Worm (Caenorhabditis elegans) whole organism, L1 larva: ENCODE results near the gene T01C8.2.
A peak's percentile ranks its signal among the peaks of the same experiment; 100 is the strongest.

ENCODE experiments used
- C16A3.4 ChIP-seq: fragments of 150-350 bp; optimal IDR thresholded peaks from 2 replicates; lab custom pipeline; 2014; ENCODE audit warnings: missing biosample characterization, missing genetic modification characterization
- C34B4.2 ChIP-seq: sonication (generic microtip); optimal IDR thresholded peaks from 2 replicates; lab custom pipeline; 2017; ENCODE audit warnings: mild to moderate bottlenecking, missing genetic modification characterization, missing compliant biosample characterization
- F16B12.6 ChIP-seq: fragments of 150-350 bp; optimal IDR thresholded peaks from 2 replicates; lab custom pipeline; 2014; ENCODE audit warnings: missing biosample characterization, missing genetic modification characterization
- Y116A8C.19 ChIP-seq: sonication (generic microtip); optimal IDR thresholded peaks from 2 replicates; lab custom pipeline; 2016; ENCODE audit warnings: missing compliant biosample characterization, missing genetic modification characterization, borderline replicate concordance
- aha-1 ChIP-seq: fragments of 150-350 bp; optimal IDR thresholded peaks from 2 replicates; lab custom pipeline; 2014; ENCODE audit warnings: missing biosample characterization, missing genetic modification characterization
- alr-1 ChIP-seq: fragments of 200-800 bp; sonication (Bioruptor generic); optimal IDR thresholded peaks from 2 replicates; lab custom pipeline; 2018; ENCODE audit warnings: borderline replicate concordance, mild to moderate bottlenecking, missing genetic modification characterization, missing compliant biosample characterization
- ama-1 ChIP-seq: fragments of 150-350 bp; optimal IDR thresholded peaks from 2 replicates; lab custom pipeline; 2014
- ceh-8 ChIP-seq: fragments of 200-800 bp; sonication (Bioruptor generic); optimal IDR thresholded peaks from 2 replicates; lab custom pipeline; 2018; ENCODE audit warnings: mild to moderate bottlenecking, missing genetic modification characterization, moderate library complexity, missing compliant biosample characterization
- ces-1 ChIP-seq: fragments of 150-350 bp; optimal IDR thresholded peaks from 2 replicates; lab custom pipeline; 2014; ENCODE audit warnings: missing biosample characterization, missing genetic modification reagents, missing genetic modification characterization
- dsc-1 ChIP-seq: sonication (generic microtip); optimal IDR thresholded peaks from 2 replicates; lab custom pipeline; 2016; ENCODE audit warnings: mild to moderate bottlenecking, missing genetic modification characterization, missing compliant biosample characterization
- efl-1 ChIP-seq, 4 experiments: fragments of 150-350 bp; optimal IDR thresholded peaks in 3 of 4; peaks in 1 of 4; 1 replicate in 1 of 4; 2 replicates in 3 of 4; lab custom pipeline; 2014; ENCODE audit warnings: missing biosample characterization in 2 of 4, missing genetic modification characterization in 2 of 4, missing genetic modification reagents in 2 of 4
- efl-3 ChIP-seq: fragments of 200-800 bp; sonication (Bioruptor generic); optimal IDR thresholded peaks from 2 replicates; lab custom pipeline; 2018; ENCODE audit warnings: mild to moderate bottlenecking, missing genetic modification characterization, missing compliant biosample characterization
- egl-13 ChIP-seq: sonication (generic microtip); optimal IDR thresholded peaks from 2 replicates; lab custom pipeline; 2016; ENCODE audit warnings: missing genotype, missing genetic modification reagents, missing genetic modification characterization, missing compliant biosample characterization
- egl-27 ChIP-seq, 2 experiments: fragments of 150-350 bp in 1 of 2; sonication (generic microtip); optimal IDR thresholded peaks; 3 replicates each; lab custom pipeline; 2017 to 2018; ENCODE audit warnings: missing biosample characterization in 2 of 2, missing genetic modification characterization in 2 of 2, missing genetic modification reagents in 2 of 2
- elt-2 ChIP-seq: sonication (generic microtip); optimal IDR thresholded peaks from 2 replicates; lab custom pipeline; 2016; ENCODE audit warnings: missing genetic modification characterization, mild to moderate bottlenecking, inconsistent platforms, missing compliant biosample characterization, missing genetic modification reagents
- elt-3 ChIP-seq, 6 experiments: fragments of 150-350 bp in 1 of 6; sonication (generic microtip); optimal IDR thresholded peaks; 2 replicates each; lab custom pipeline; 2017 to 2018; ENCODE audit warnings: missing biosample characterization in 6 of 6, missing genetic modification characterization in 6 of 6, inconsistent platforms in 1 of 6
- ets-5 ChIP-seq: fragments of 200-800 bp; sonication (Bioruptor generic); IDR thresholded peaks from 2 replicates; pipeline ENCODE4 v1.3.6; 2022; ENCODE audit warnings: missing genetic modification characterization, missing compliant biosample characterization
- fkh-4 ChIP-seq: sonication (generic microtip); optimal IDR thresholded peaks from 2 replicates; lab custom pipeline; 2016; ENCODE audit warnings: missing compliant biosample characterization, missing genetic modification characterization, borderline replicate concordance
- fos-1 ChIP-seq: fragments of 150-350 bp; optimal IDR thresholded peaks from 2 replicates; lab custom pipeline; 2014; ENCODE audit warnings: missing biosample characterization, missing genetic modification characterization
- grh-1 ChIP-seq: fragments of 200-800 bp; sonication (Bioruptor generic); IDR thresholded peaks from 2 replicates; pipeline ENCODE4 v1.3.6; 2022; ENCODE audit warnings: missing genetic modification reagents, missing genetic modification characterization, missing compliant biosample characterization
- hlh-17 ChIP-seq: fragments of 200-800 bp; sonication (Bioruptor generic); optimal IDR thresholded peaks from 2 replicates; lab custom pipeline; 2018; ENCODE audit warnings: missing genetic modification characterization, mild to moderate bottlenecking, missing compliant biosample characterization, moderate library complexity, borderline replicate concordance
- hlh-4 ChIP-seq: sonication (generic microtip); optimal IDR thresholded peaks from 2 replicates; lab custom pipeline; 2016; ENCODE audit warnings: mild to moderate bottlenecking, missing genetic modification characterization, missing compliant biosample characterization
- irx-1 ChIP-seq: sonication (generic microtip); optimal IDR thresholded peaks from 2 replicates; lab custom pipeline; 2016; ENCODE audit warnings: missing genetic modification characterization, missing compliant biosample characterization
- isw-1 ChIP-seq: fragments of 200-800 bp; sonication (Bioruptor generic); IDR thresholded peaks from 2 replicates; pipeline ENCODE4 v1.3.6; 2022; ENCODE audit warnings: missing genetic modification characterization, missing compliant biosample characterization
- lin-14 ChIP-seq: fragments of 200-800 bp; sonication (Bioruptor generic); optimal IDR thresholded peaks from 2 replicates; lab custom pipeline; 2018; ENCODE audit warnings: mild to moderate bottlenecking, missing genetic modification characterization, moderate library complexity, missing compliant biosample characterization
- lsy-2 ChIP-seq, 2 experiments: fragments of 150-350 bp; optimal IDR thresholded peaks; 2 replicates each; lab custom pipeline; 2014; ENCODE audit warnings: missing biosample characterization in 2 of 2, missing genetic modification characterization in 2 of 2
- mab-9 ChIP-seq: fragments of 200-800 bp; sonication (Bioruptor generic); IDR thresholded peaks from 2 replicates; pipeline ENCODE4 v1.3.6; 2022; ENCODE audit warnings: missing genetic modification reagents, missing genetic modification characterization, missing compliant biosample characterization
- mef-2 ChIP-seq: fragments of 150-350 bp; optimal IDR thresholded peaks from 2 replicates; lab custom pipeline; 2014; ENCODE audit warnings: missing biosample characterization, missing genetic modification characterization
- mep-1 ChIP-seq: fragments of 150-350 bp; optimal IDR thresholded peaks from 2 replicates; lab custom pipeline; 2014; ENCODE audit warnings: missing biosample characterization, missing genetic modification characterization
- nhr-11 ChIP-seq: fragments of 150-350 bp; optimal IDR thresholded peaks from 2 replicates; lab custom pipeline; 2014; ENCODE audit warnings: missing biosample characterization, missing genetic modification characterization
- nhr-12 ChIP-seq: sonication (generic microtip); optimal IDR thresholded peaks from 2 replicates; lab custom pipeline; 2017; ENCODE audit warnings: missing biosample characterization, missing genetic modification characterization
- nhr-19 ChIP-seq: fragments of 200-800 bp; sonication (Bioruptor generic); conservative IDR thresholded peaks from 2 replicates; pipeline ENCODE4 v1.3.6; 2022; ENCODE audit warnings: missing genetic modification characterization, missing compliant biosample characterization
- nhr-20 ChIP-seq: sonication (generic microtip); optimal IDR thresholded peaks from 2 replicates; lab custom pipeline; 2016; ENCODE audit warnings: mild to moderate bottlenecking, missing genetic modification characterization, missing compliant biosample characterization
- nhr-237 ChIP-seq: fragments of 150-350 bp; optimal IDR thresholded peaks from 2 replicates; lab custom pipeline; 2014; ENCODE audit warnings: missing biosample characterization, missing genetic modification characterization
- nhr-71 ChIP-seq: sonication (generic microtip); optimal IDR thresholded peaks from 2 replicates; lab custom pipeline; 2016; ENCODE audit warnings: mild to moderate bottlenecking, missing genetic modification characterization, moderate library complexity, missing compliant biosample characterization
- nhr-85 ChIP-seq: sonication (generic microtip); peaks from one replicate; lab custom pipeline; 2016; ENCODE audit warnings: missing genetic modification characterization, inconsistent platforms, missing compliant biosample characterization
- nhr-90 ChIP-seq: sonication (generic microtip); optimal IDR thresholded peaks from 2 replicates; lab custom pipeline; 2016; ENCODE audit warnings: mild to moderate bottlenecking, missing genetic modification characterization, missing compliant biosample characterization; ENCODE audit not compliant: poor library complexity
- pax-3 ChIP-seq: fragments of 200-800 bp; sonication (Bioruptor generic); optimal IDR thresholded peaks from 2 replicates; lab custom pipeline; 2018; ENCODE audit warnings: mild to moderate bottlenecking, missing genetic modification characterization, moderate library complexity, missing compliant biosample characterization
- pqm-1 ChIP-seq: sonication (generic microtip); optimal IDR thresholded peaks from 3 replicates; lab custom pipeline; 2017; ENCODE audit warnings: missing biosample characterization, missing genetic modification characterization
- rnt-1 ChIP-seq: sonication (generic microtip); optimal IDR thresholded peaks from 2 replicates; lab custom pipeline; 2016; ENCODE audit warnings: mild to moderate bottlenecking, missing genetic modification characterization, moderate library complexity, missing compliant biosample characterization
- skn-1 ChIP-seq: fragments of 150-350 bp; optimal IDR thresholded peaks from 2 replicates; lab custom pipeline; 2014; ENCODE audit warnings: missing biosample characterization, missing genetic modification characterization
- snpc-4 ChIP-seq: fragments of 150-350 bp; optimal IDR thresholded peaks from 2 replicates; lab custom pipeline; 2014; ENCODE audit warnings: missing biosample characterization, missing genetic modification characterization
- snu-23 ChIP-seq: sonication (generic microtip); optimal IDR thresholded peaks from 2 replicates; lab custom pipeline; 2016; ENCODE audit warnings: missing genetic modification characterization, missing compliant biosample characterization
- sox-4 ChIP-seq: sonication (generic microtip); optimal IDR thresholded peaks from 2 replicates; lab custom pipeline; 2016; ENCODE audit warnings: missing genetic modification characterization, missing compliant biosample characterization
- swsn-7 ChIP-seq: sonication (generic microtip); optimal IDR thresholded peaks from 2 replicates; lab custom pipeline; 2016; ENCODE audit warnings: missing genetic modification characterization, missing compliant biosample characterization
- unc-86 ChIP-seq: sonication (generic microtip); optimal IDR thresholded peaks from 2 replicates; lab custom pipeline; 2016; ENCODE audit warnings: missing genetic modification characterization, missing compliant biosample characterization
- vab-15 ChIP-seq: sonication (generic microtip); optimal IDR thresholded peaks from 2 replicates; lab custom pipeline; 2017; ENCODE audit warnings: missing genotype, mild to moderate bottlenecking, missing genetic modification characterization, missing compliant biosample characterization
- zag-1 ChIP-seq: fragments of 150-350 bp; optimal IDR thresholded peaks from 2 replicates; lab custom pipeline; 2014; ENCODE audit warnings: missing biosample characterization, missing genetic modification characterization
- zip-4 ChIP-seq: fragments of 200-800 bp; sonication (Bioruptor generic); optimal IDR thresholded peaks from 2 replicates; lab custom pipeline; 2018; ENCODE audit warnings: mild to moderate bottlenecking, missing genetic modification characterization, moderate library complexity, missing compliant biosample characterization
- ztf-4 ChIP-seq: fragments of 150-350 bp; optimal IDR thresholded peaks from 2 replicates; lab custom pipeline; 2014; ENCODE audit warnings: missing biosample characterization, missing genetic modification characterization

T01C8.2 gene

ce11 chrX:16795978-16796377 is 9.7 kb downstream of the T01C8.2 start, which contains the start of gene aak-2:
Gene aak-2, plus strand, starts transcription at chrX:16796087.
- TF ChIP-seq lin-14 (GFP tag; lab: Kevin White, UChicago) (peak; percentile 33), nhr-85 (peak; percentile 76), pax-3 (tag; lab: Kevin White, UChicago) (no peak)

- TF ChIP-seq ces-1 (GFP tag; lab: Kevin White, UChicago) = no peak
- TF ChIP-seq mep-1 = peak; percentile 92
- no peak for TF ChIP-seq hlh-17 (GFP tag; lab: Kevin White, UChicago)
- TF ChIP-seq zip-4 (GFP tag; lab: Kevin White, UChicago) = peak; percentile 46
- peak; percentile 34 for TF ChIP-seq ama-1
- TF ChIP-seq C34B4.2 = no peak
- TF ChIP-seq pqm-1 = no peak
- peak; percentile 93 for TF ChIP-seq ztf-4 (tag; lab: Kevin White, UChicago)
- peak; percentile 86 for TF ChIP-seq dsc-1 (tag; lab: Kevin White, UChicago)
- peak; percentile 66 for TF ChIP-seq nhr-237 (tag; lab: Kevin White, UChicago)
- peak; percentile 96 for TF ChIP-seq nhr-85
- TF ChIP-seq ets-5 (GFP tag; lab: Robert Waterston, UW) = no peak
- peak; percentile 66 for TF ChIP-seq elt-2
- TF ChIP-seq elt-3 (tag; optimal IDR thresholded peaks at IDR 0.05; lab: Kevin White, UChicago) = peak in 2 of 6 experiments; percentile 77 to 89
- TF ChIP-seq irx-1 (tag; lab: Kevin White, UChicago) = peak; percentile 74
- no peak for TF ChIP-seq F16B12.6 (tag; lab: Kevin White, UChicago)
- peak; percentile 85 for TF ChIP-seq sox-4 (tag; lab: Kevin White, UChicago)
- TF ChIP-seq rnt-1 (tag; lab: Kevin White, UChicago) = peak; percentile 86
- TF ChIP-seq Y116A8C.19 = no peak
- TF ChIP-seq fos-1 (tag; lab: Kevin White, UChicago) = peak; percentile 74
- peak; percentile 68 for TF ChIP-seq isw-1 (GFP tag; lab: Robert Waterston, UW)
- TF ChIP-seq unc-86 (tag; lab: Kevin White, UChicago) = peak; percentile 92
- peak; percentile 56; the same call in 1 of the 2 replicates for TF ChIP-seq mab-9 (GFP tag; lab: Robert Waterston, UW)
- TF ChIP-seq lsy-2 (tag; optimal IDR thresholded peaks at IDR 0.05; lab: Kevin White, UChicago) = peak; percentile 82 to 90
- TF ChIP-seq aha-1 = peak; percentile 11
- no peak for TF ChIP-seq nhr-12 (tag; lab: Kevin White, UChicago)
- peak; percentile 91 for TF ChIP-seq nhr-19 (GFP tag; lab: Robert Waterston, UW)
- peak; percentile 85 for TF ChIP-seq nhr-11 (tag; lab: Kevin White, UChicago)
- no peak for TF ChIP-seq alr-1
- TF ChIP-seq efl-3 (GFP tag; lab: Kevin White, UChicago) = no peak
- TF ChIP-seq fkh-4 (tag; lab: Kevin White, UChicago) = no peak
- peak; percentile 80 for TF ChIP-seq pax-3 (tag; lab: Kevin White, UChicago)
- TF ChIP-seq snu-23 (GFP tag; lab: Kevin White, UChicago) = peak; percentile 97
- peak; percentile 80 for TF ChIP-seq vab-15 (tag; lab: Kevin White, UChicago)
- TF ChIP-seq egl-13 (tag; lab: Kevin White, UChicago) = peak; percentile 90
- peak; percentile 89 for TF ChIP-seq nhr-90 (tag; lab: Kevin White, UChicago)
- peak; percentile 99 for TF ChIP-seq nhr-71 (tag; lab: Kevin White, UChicago)
- TF ChIP-seq snpc-4 = peak; percentile 66
- TF ChIP-seq grh-1 = peak; percentile 65
- no peak for TF ChIP-seq hlh-4 (tag; lab: Kevin White, UChicago)
- peak; percentile 98 for TF ChIP-seq nhr-20
- peak; percentile 66 to 80 for TF ChIP-seq efl-1 (optimal IDR thresholded peaks at IDR 0.05; lab: Kevin White, UChicago)
- peak; percentile 33 to 87 for TF ChIP-seq efl-1 (GFP tag; optimal IDR thresholded peaks at IDR 0.05 in 1 of 2; lab: Kevin White, UChicago)
- peak; percentile 69 to 77 for TF ChIP-seq egl-27 (tag; optimal IDR thresholded peaks at IDR 0.05; lab: Kevin White, UChicago)
- TF ChIP-seq ceh-8 (GFP tag; lab: Kevin White, UChicago) = peak; percentile 78
- TF ChIP-seq zag-1 = no peak
- TF ChIP-seq swsn-7 (tag; lab: Kevin White, UChicago) = peak; percentile 92
- TF ChIP-seq skn-1 (tag; lab: Kevin White, UChicago) = peak; percentile 79
- peak; percentile 84 for TF ChIP-seq C16A3.4 (tag; lab: Kevin White, UChicago)
- peak; percentile 88 for TF ChIP-seq mef-2 (tag; lab: Kevin White, UChicago)
These were observed 10.6 kb downstream of the T01C8.2 start for ce11 chrX:16796826-16797225.
